Worm (Caenorhabditis elegans): ENCODE data around the gene tag-250.

The tag-250 gene

ce11 chrIII:7884863-7885262 lies 39.9 kb downstream of the tag-250 start, which contains the start of gene ZK688.11:
TSS of gene ZK688.11 (minus strand) at chrIII:7884963.
- TF ChIP-seq ceh-13 (GFP tag; optimal IDR thresholded peaks at IDR 0.05), result no peak
- TF ChIP-seq hmg-4 (GFP tag; optimal IDR thresholded peaks at IDR 0.05), result no peak
- no peak for TF ChIP-seq tbx-11 (GFP tag; IDR thresholded peaks at IDR 0.05)
- TF ChIP-seq tbx-37 (GFP tag; conservative IDR thresholded peaks at IDR 0.05), result no peak
- TF ChIP-seq B0310.2 (tag; optimal IDR thresholded peaks at IDR 0.05), result no peak
- TF ChIP-seq sea-1 (GFP tag; conservative IDR thresholded peaks at IDR 0.05), result no peak
- TF ChIP-seq aly-1 (tag; optimal IDR thresholded peaks at IDR 0.05), result no peak
- no peak for TF ChIP-seq tra-4 (tag; optimal IDR thresholded peaks at IDR 0.05)
- no peak for TF ChIP-seq hmbx-1 (tag; optimal IDR thresholded peaks at IDR 0.05)
- no peak for TF ChIP-seq F13C5.2 (tag; optimal IDR thresholded peaks at IDR 0.05)
- TF ChIP-seq flt-1 (GFP tag; IDR thresholded peaks at IDR 0.05), result no peak
- TF ChIP-seq hnd-1 (tag; optimal IDR thresholded peaks at IDR 0.05), result no peak

- no peak for TF ChIP-seq tra-4 (tag; optimal IDR thresholded peaks at IDR 0.05)
Measured at ce11 chrIII:7882900-7883299, 41.8 kb downstream of the tag-250 start, which contains the start of gene ZK688.9. TSS of gene ZK688.9 (minus strand) at chrIII:7883000.

- no peak for TF ChIP-seq sea-1 (GFP tag; conservative IDR thresholded peaks at IDR 0.05)
- no peak for TF ChIP-seq tra-4 (tag; optimal IDR thresholded peaks at IDR 0.05)
- TF ChIP-seq scrt-1 (GFP tag; IDR thresholded peaks at IDR 0.05), result no peak
- no peak for TF ChIP-seq flt-1 (GFP tag; IDR thresholded peaks at IDR 0.05)
- no peak for TF ChIP-seq aly-1 (tag; optimal IDR thresholded peaks at IDR 0.05)
- TF ChIP-seq F13C5.2 (tag; optimal IDR thresholded peaks at IDR 0.05), result no peak
- no peak for TF ChIP-seq tbx-11 (GFP tag; IDR thresholded peaks at IDR 0.05)
- TF ChIP-seq tbx-37 (GFP tag; conservative IDR thresholded peaks at IDR 0.05), result no peak
- no peak for TF ChIP-seq ama-1 (optimal IDR thresholded peaks at IDR 0.05)
- no peak for TF ChIP-seq pes-1 (GFP tag; IDR thresholded peaks at IDR 0.05)
Measured at ce11 chrIII:7880132-7880715, 44.5 kb downstream of the tag-250 start.

ce11 chrIII:7878852-7879329 lies 45.8 kb downstream of the tag-250 start, which contains the start of gene sup-18:
TSS of gene sup-18 (minus strand) at chrIII:7878902.
- TF ChIP-seq ets-7 (tag; optimal IDR thresholded peaks at IDR 0.05) (no peak), ceh-36 (tag; optimal IDR thresholded peaks at IDR 0.05) (no peak), ama-1 (optimal IDR thresholded peaks at IDR 0.05) (no peak), hmbx-1 (tag; optimal IDR thresholded peaks at IDR 0.05) (no peak), pes-1 (GFP tag; IDR thresholded peaks at IDR 0.05) (no peak), hnd-1 (tag; optimal IDR thresholded peaks at IDR 0.05) (no peak), F13C5.2 (tag; optimal IDR thresholded peaks at IDR 0.05) (no peak), aly-1 (tag; optimal IDR thresholded peaks at IDR 0.05) (no peak), ceh-13 (GFP tag; optimal IDR thresholded peaks at IDR 0.05) (no peak), tbx-11 (GFP tag; IDR thresholded peaks at IDR 0.05) (no peak), scrt-1 (GFP tag; IDR thresholded peaks at IDR 0.05) (no peak), flt-1 (GFP tag; IDR thresholded peaks at IDR 0.05) (no peak), tra-4 (tag; optimal IDR thresholded peaks at IDR 0.05) (no peak), tbx-37 (GFP tag; conservative IDR thresholded peaks at IDR 0.05) (no peak), hmg-4 (GFP tag; optimal IDR thresholded peaks at IDR 0.05) (no peak)

- TF ChIP-seq pes-1 (GFP tag; IDR thresholded peaks at IDR 0.05) (no peak), scrt-1 (GFP tag; IDR thresholded peaks at IDR 0.05) (no peak), F13C5.2 (tag; optimal IDR thresholded peaks at IDR 0.05) (no peak), tbx-37 (GFP tag; conservative IDR thresholded peaks at IDR 0.05) (no peak), ceh-13 (GFP tag; optimal IDR thresholded peaks at IDR 0.05) (no peak), ceh-36 (tag; optimal IDR thresholded peaks at IDR 0.05) (no peak), B0310.2 (tag; optimal IDR thresholded peaks at IDR 0.05) (no peak), ama-1 (optimal IDR thresholded peaks at IDR 0.05) (no peak), tra-4 (tag; optimal IDR thresholded peaks at IDR 0.05) (no peak), sea-1 (GFP tag; conservative IDR thresholded peaks at IDR 0.05) (no peak), tbx-11 (GFP tag; IDR thresholded peaks at IDR 0.05) (no peak), aly-1 (tag; optimal IDR thresholded peaks at IDR 0.05) (no peak), hmbx-1 (tag; optimal IDR thresholded peaks at IDR 0.05) (no peak), flt-1 (GFP tag; IDR thresholded peaks at IDR 0.05) (no peak), ets-7 (tag; optimal IDR thresholded peaks at IDR 0.05) (no peak)
Measured at ce11 chrIII:7877090-7877489, 47.6 kb downstream of the tag-250 start.

ce11 chrIII:7873481-7873880 lies 51.2 kb downstream of the tag-250 start, which contains the start of gene tyr-1:
TSS of gene tyr-1 (plus strand) at chrIII:7873781.
- TF ChIP-seq aly-1 (tag; optimal IDR thresholded peaks at IDR 0.05), result no peak

ce11 chrIII:7872776-7873175 lies 51.9 kb downstream of the tag-250 start:
- TF ChIP-seq tbx-37 (GFP tag; conservative IDR thresholded peaks at IDR 0.05), result no peak
- TF ChIP-seq pes-1 (GFP tag; IDR thresholded peaks at IDR 0.05), result no peak
- no peak for TF ChIP-seq B0310.2 (tag; optimal IDR thresholded peaks at IDR 0.05)
- no peak for TF ChIP-seq hmbx-1 (tag; optimal IDR thresholded peaks at IDR 0.05)
- no peak for TF ChIP-seq sea-1 (GFP tag; conservative IDR thresholded peaks at IDR 0.05)
- no peak for TF ChIP-seq tra-4 (tag; optimal IDR thresholded peaks at IDR 0.05)
- TF ChIP-seq ceh-13 (GFP tag; optimal IDR thresholded peaks at IDR 0.05), result no peak
